Fruit fly (Drosophila melanogaster): ENCODE data around the gene CCDC53.

dm6 chr2L:8088025-8088789 is 47.3 kb downstream of the CCDC53 start:
- TF ChIP-seq CG8319 (GFP tag; optimal IDR thresholded peaks at IDR 0.05) (no peak), Sox102F (GFP tag; optimal IDR thresholded peaks at IDR 0.05) (peak; percentile 44), Eip78C (GFP tag) (peak; percentile 67), CG16779 (tag; optimal IDR thresholded peaks at IDR 0.05) (no peak), net (GFP tag; optimal IDR thresholded peaks at IDR 0.05) (peak; percentile 31)
